Fruit fly (Drosophila melanogaster) S2 (cell line): ENCODE data around the gene CG33090.

Experiments
- CG8478 ChIP-seq: fragments of >200 bp; optimal IDR thresholded peaks from 2 replicates; lab custom pipeline; 2018
- CTCF ChIP-seq, 2 experiments: fragments of >200 bp; optimal IDR thresholded peaks; 2 replicates each; lab custom pipeline; 2018

DNA sequence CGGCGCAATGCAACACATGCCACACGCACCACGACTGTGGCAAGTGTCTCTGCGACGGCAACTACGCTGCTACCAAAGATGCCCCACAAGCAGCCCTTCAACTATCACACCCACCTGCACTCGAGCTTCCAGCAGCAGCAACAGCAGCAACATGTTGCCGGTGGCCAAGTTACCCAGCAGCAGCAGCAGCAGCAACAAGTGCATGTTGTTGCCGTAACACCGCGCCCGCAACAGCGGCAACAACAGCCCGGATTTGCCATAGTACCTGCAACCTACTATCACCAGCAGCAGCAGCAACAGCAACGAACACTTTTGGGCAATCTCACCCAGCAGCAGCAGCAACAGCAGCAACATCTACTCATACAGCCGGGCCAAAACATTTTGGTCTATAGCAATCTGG lies 25.3 kb upstream of the CG33090 start:
- no peak for TF ChIP-seq CTCF (optimal IDR thresholded peaks at IDR 0.05; lab: Kevin White, UChicago)
- no peak for TF ChIP-seq CG8478 (lab: Kevin White, UChicago)
